Fruit fly (Drosophila melanogaster) whole organism, prepupa: ENCODE data around the gene CG3528.

ENCODE experiments used
- Blimp-1 ChIP-seq: fragments of 200-800 bp; sonication (Bioruptor generic); optimal IDR thresholded peaks from 3 replicates; lab custom pipeline; 2017; ENCODE audit warnings: missing biosample characterization, missing genetic modification characterization, mild to moderate bottlenecking, moderate library complexity, missing genetic modification reagents
- CG10631 ChIP-seq: fragments of 200-800 bp; sonication (Bioruptor generic); optimal IDR thresholded peaks from 2 replicates; lab custom pipeline; 2016; ENCODE audit warnings: missing biosample characterization, missing genetic modification characterization
- CG10669 ChIP-seq: fragments of 200-800 bp; sonication (Bioruptor generic); optimal IDR thresholded peaks from 3 replicates; lab custom pipeline; 2018; ENCODE audit warnings: missing biosample characterization, mild to moderate bottlenecking, missing genetic modification characterization, moderate library complexity
- CG11902 ChIP-seq: fragments of 200-800 bp; sonication (Bioruptor generic); optimal IDR thresholded peaks from 3 replicates; lab custom pipeline; 2016; ENCODE audit warnings: missing biosample characterization, missing genetic modification characterization
- CG1621 ChIP-seq: fragments of 200-800 bp; sonication (Bioruptor generic); optimal IDR thresholded peaks from 3 replicates; lab custom pipeline; 2018; ENCODE audit warnings: missing biosample characterization, mild to moderate bottlenecking, missing genetic modification characterization
- CG16779 ChIP-seq: fragments of 200-800 bp; sonication (Bioruptor generic); optimal IDR thresholded peaks from 3 replicates; lab custom pipeline; 2017; ENCODE audit warnings: missing biosample characterization, mild to moderate bottlenecking, missing genetic modification characterization
- CG31627 ChIP-seq: fragments of 200-800 bp; sonication (Bioruptor generic); optimal IDR thresholded peaks from 3 replicates; lab custom pipeline; 2016; ENCODE audit warnings: missing biosample characterization, missing genetic modification characterization
- CG32006 ChIP-seq: fragments of 200-800 bp; sonication (Bioruptor generic); optimal IDR thresholded peaks from 3 replicates; lab custom pipeline; 2017; ENCODE audit warnings: missing biosample characterization, mild to moderate bottlenecking, missing genetic modification characterization
- CG34406 ChIP-seq: fragments of 200-800 bp; sonication (Bioruptor generic); optimal IDR thresholded peaks from 3 replicates; lab custom pipeline; 2016; ENCODE audit warnings: missing biosample characterization, missing genetic modification characterization
- CG3919 ChIP-seq: fragments of 200-800 bp; sonication (Bioruptor generic); optimal IDR thresholded peaks from 3 replicates; lab custom pipeline; 2016; ENCODE audit warnings: missing biosample characterization, missing genetic modification characterization
- CG6163 ChIP-seq: fragments of 200-800 bp; sonication (Bioruptor generic); IDR thresholded peaks from 3 replicates; pipeline ENCODE4 v1.3.6; 2022; ENCODE audit warnings: missing biosample characterization, missing genetic modification characterization
- CG6276 ChIP-seq: fragments of 200-800 bp; sonication (Bioruptor generic); optimal IDR thresholded peaks from 2 replicates; lab custom pipeline; 2017; ENCODE audit warnings: missing biosample characterization, mild to moderate bottlenecking, missing genetic modification characterization
- CG6808 ChIP-seq: fragments of 200-800 bp; sonication (Bioruptor generic); optimal IDR thresholded peaks from 3 replicates; lab custom pipeline; 2017; ENCODE audit warnings: missing biosample characterization, missing genetic modification characterization, mild to moderate bottlenecking, moderate library complexity, missing genetic modification reagents
- CG6854 ChIP-seq: fragments of 200-800 bp; sonication (Bioruptor generic); optimal IDR thresholded peaks from 2 replicates; lab custom pipeline; 2017; ENCODE audit warnings: missing biosample characterization, mild to moderate bottlenecking, missing genetic modification characterization
- CG8319 ChIP-seq: fragments of 200-800 bp; sonication (Bioruptor generic); optimal IDR thresholded peaks from 3 replicates; lab custom pipeline; 2016; ENCODE audit warnings: missing biosample characterization, missing genetic modification characterization
- CG8632 ChIP-seq: fragments of 200-800 bp; sonication (Bioruptor generic); optimal IDR thresholded peaks from 3 replicates; lab custom pipeline; 2016; ENCODE audit warnings: missing biosample characterization, missing genetic modification characterization
- CG9139 ChIP-seq: fragments of 200-800 bp; sonication (Bioruptor generic); optimal IDR thresholded peaks from 3 replicates; lab custom pipeline; 2017; ENCODE audit warnings: missing biosample characterization, mild to moderate bottlenecking, missing genetic modification characterization
- Eip75B ChIP-seq: fragments of 200-800 bp; sonication (Bioruptor generic); optimal IDR thresholded peaks from 3 replicates; lab custom pipeline; 2016; ENCODE audit warnings: missing biosample characterization, missing genetic modification characterization
- Eip78C ChIP-seq: fragments of 200-800 bp; sonication (Bioruptor generic); peaks from one replicate; lab custom pipeline; 2016; ENCODE audit warnings: missing biosample characterization, missing genetic modification characterization
- Eip93F ChIP-seq: fragments of 200-800 bp; sonication (Bioruptor generic); optimal IDR thresholded peaks from 2 replicates; lab custom pipeline; 2016; ENCODE audit warnings: missing biosample characterization, mild to moderate bottlenecking, missing genetic modification characterization
- Ets21C ChIP-seq: fragments of 200-800 bp; sonication (Bioruptor generic); optimal IDR thresholded peaks from 3 replicates; lab custom pipeline; 2016; ENCODE audit warnings: missing biosample characterization, missing genetic modification characterization
- Ets96B ChIP-seq: fragments of 200-800 bp; optimal IDR thresholded peaks from 2 replicates; lab custom pipeline; 2019; ENCODE audit warnings: missing biosample characterization, mild to moderate bottlenecking, missing genetic modification characterization, moderate library complexity
- Hr38 ChIP-seq: sonication (Bioruptor generic); optimal IDR thresholded peaks from 2 replicates; lab custom pipeline; 2016; ENCODE audit warnings: missing biosample characterization, missing genetic modification characterization
- Hr39 ChIP-seq: fragments of 200-800 bp; sonication (Bioruptor generic); optimal IDR thresholded peaks from 2 replicates; lab custom pipeline; 2016; ENCODE audit warnings: missing biosample characterization, missing genetic modification characterization
- Hr4 ChIP-seq: fragments of 200-800 bp; sonication (Bioruptor generic); optimal IDR thresholded peaks from 3 replicates; lab custom pipeline; 2016; ENCODE audit warnings: missing biosample characterization, missing genetic modification characterization
- Lpt ChIP-seq: fragments of 200-800 bp; sonication (Bioruptor generic); optimal IDR thresholded peaks from 3 replicates; lab custom pipeline; 2016; ENCODE audit warnings: missing biosample characterization, missing genetic modification characterization
- Met ChIP-seq: fragments of 200-800 bp; sonication (Bioruptor generic); optimal IDR thresholded peaks from 3 replicates; lab custom pipeline; 2016; ENCODE audit warnings: missing biosample characterization, missing genetic modification characterization
- OdsH ChIP-seq: fragments of 200-800 bp; sonication (Bioruptor generic); optimal IDR thresholded peaks from 3 replicates; lab custom pipeline; 2016; ENCODE audit warnings: missing biosample characterization, missing genetic modification characterization
- Smox ChIP-seq: fragments of 200-800 bp; sonication (Bioruptor generic); optimal IDR thresholded peaks from 3 replicates; lab custom pipeline; 2016; ENCODE audit warnings: missing biosample characterization, missing genetic modification characterization
- Sox102F ChIP-seq: fragments of 200-800 bp; sonication (Bioruptor generic); optimal IDR thresholded peaks from 2 replicates; lab custom pipeline; 2016; ENCODE audit warnings: missing biosample characterization, mild to moderate bottlenecking, missing genetic modification characterization
- Sox14 ChIP-seq: fragments of 200-800 bp; sonication (Bioruptor generic); optimal IDR thresholded peaks from 3 replicates; lab custom pipeline; 2016; ENCODE audit warnings: missing biosample characterization, missing genetic modification characterization
- Sox15 ChIP-seq: fragments of 200-800 bp; sonication (Bioruptor generic); optimal IDR thresholded peaks from 3 replicates; lab custom pipeline; 2016; ENCODE audit warnings: missing biosample characterization, missing genetic modification characterization
- achi ChIP-seq: fragments of 200-800 bp; sonication (Bioruptor generic); optimal IDR thresholded peaks from 3 replicates; lab custom pipeline; 2016; ENCODE audit warnings: missing biosample characterization, missing genetic modification characterization
- cyc ChIP-seq: fragments of 200-800 bp; sonication (Bioruptor generic); optimal IDR thresholded peaks from 3 replicates; lab custom pipeline; 2016; ENCODE audit warnings: missing biosample characterization, missing genetic modification characterization
- dac ChIP-seq: fragments of 200-800 bp; sonication (Bioruptor generic); optimal IDR thresholded peaks from 2 replicates; lab custom pipeline; 2017; ENCODE audit warnings: missing biosample characterization, mild to moderate bottlenecking, missing genetic modification characterization
- dsx ChIP-seq: fragments of 200-800 bp; optimal IDR thresholded peaks from 3 replicates; lab custom pipeline; 2019; ENCODE audit warnings: missing biosample characterization, mild to moderate bottlenecking, missing genetic modification characterization, moderate library complexity; ENCODE audit not compliant: poor library complexity, severe bottlenecking
- eg ChIP-seq: fragments of 200-800 bp; sonication (Bioruptor generic); IDR thresholded peaks from 3 replicates; pipeline ENCODE4 v1.3.6; 2022; ENCODE audit warnings: missing biosample characterization, missing genetic modification characterization
- esn ChIP-seq: fragments of 200-800 bp; sonication (Bioruptor generic); optimal IDR thresholded peaks from 2 replicates; lab custom pipeline; 2016; ENCODE audit warnings: missing biosample characterization, mild to moderate bottlenecking, missing genetic modification characterization, moderate library complexity
- fd59A ChIP-seq: fragments of 200-800 bp; sonication (Bioruptor generic); optimal IDR thresholded peaks from 2 replicates; lab custom pipeline; 2017; ENCODE audit warnings: missing biosample characterization, mild to moderate bottlenecking, missing genetic modification characterization, missing genetic modification reagents
- fd85E ChIP-seq: fragments of 200-800 bp; sonication (Bioruptor generic); optimal IDR thresholded peaks from 3 replicates; lab custom pipeline; 2016; ENCODE audit warnings: missing biosample characterization, missing genetic modification characterization
- fkh ChIP-seq: fragments of 200-800 bp; sonication (Bioruptor generic); optimal IDR thresholded peaks from 3 replicates; lab custom pipeline; 2017; ENCODE audit warnings: missing biosample characterization, mild to moderate bottlenecking, missing genetic modification characterization, moderate library complexity
- lz ChIP-seq: fragments of 200-800 bp; sonication (Bioruptor generic); optimal IDR thresholded peaks from 3 replicates; lab custom pipeline; 2016; ENCODE audit warnings: missing biosample characterization, missing genetic modification characterization
- net ChIP-seq: fragments of 200-800 bp; sonication (Bioruptor generic); optimal IDR thresholded peaks from 3 replicates; lab custom pipeline; 2016; ENCODE audit warnings: missing biosample characterization, missing genetic modification characterization
- pdm3 ChIP-seq: fragments of 200-800 bp; sonication (Bioruptor generic); optimal IDR thresholded peaks from 3 replicates; lab custom pipeline; 2016; ENCODE audit warnings: missing biosample characterization, missing genetic modification characterization
- salr ChIP-seq, 2 experiments: fragments of 200-800 bp; sonication (Bioruptor generic); optimal IDR thresholded peaks; 3 replicates each; lab custom pipeline; 2016 to 2018; ENCODE audit warnings: missing biosample characterization in 2 of 2, missing genetic modification characterization in 2 of 2, mild to moderate bottlenecking in 1 of 2
- spab ChIP-seq: fragments of 200-800 bp; sonication (Bioruptor generic); optimal IDR thresholded peaks from 2 replicates; lab custom pipeline; 2017; ENCODE audit warnings: missing biosample characterization, mild to moderate bottlenecking, missing genetic modification characterization, missing genetic modification reagents
- svp ChIP-seq: fragments of 200-800 bp; sonication (Bioruptor generic); peaks from one replicate; lab custom pipeline; 2016; ENCODE audit warnings: missing biosample characterization, missing genetic modification characterization
- topi ChIP-seq: fragments of 200-800 bp; sonication (Bioruptor generic); optimal IDR thresholded peaks from 3 replicates; lab custom pipeline; 2016; ENCODE audit warnings: missing biosample characterization, missing genetic modification characterization

Gene CG3528

dm6 chr2L:2486851-2487250 lies 31.0 kb downstream of the CG3528 start (continued):
- TF ChIP-seq Lpt (peak; percentile 69), achi (GFP tag; lab: Kevin White, UChicago) (peak; percentile 82), CG32006 (GFP tag; lab: Kevin White, UChicago) (peak; percentile 77), CG34406 (peak; percentile 74), CG9139 (GFP tag; lab: Kevin White, UChicago) (peak; percentile 59), fkh (GFP tag; lab: Kevin White, UChicago) (no peak), CG11902 (GFP tag; lab: Kevin White, UChicago) (peak; percentile 60), CG31627 (GFP tag; lab: Kevin White, UChicago) (peak; percentile 86), CG8632 (GFP tag; lab: Kevin White, UChicago) (peak; percentile 70), net (GFP tag; lab: Kevin White, UChicago) (peak; percentile 77), Blimp-1 (peak; percentile 43), Hr39 (peak; percentile 84), Ets21C (peak; percentile 74), Hr4 (peak; percentile 65), CG3919 (peak; percentile 89), Eip78C (GFP tag; lab: Kevin White, UChicago) (peak; percentile 97), salr (GFP tag; optimal IDR thresholded peaks at IDR 0.05; lab: Kevin White, UChicago) (peak; percentile 65 to 69), Eip75B (GFP tag; lab: Kevin White, UChicago) (peak; percentile 87), esn (GFP tag; lab: Kevin White, UChicago) (peak; percentile 89), Hr38 (no peak), CG6808 (GFP tag; lab: Kevin White, UChicago) (peak; percentile 84), cyc (peak; percentile 81), fd59A (GFP tag; lab: Kevin White, UChicago) (peak; percentile 77), pdm3 (GFP tag; lab: Kevin White, UChicago) (peak; percentile 84), Smox (peak; percentile 84), CG6163 (GFP tag; lab: Robert Waterston, UW) (peak; percentile 76), eg (GFP tag; lab: Robert Waterston, UW) (peak; percentile 37; the same call in 1 of the 3 replicates), dsx (peak; percentile 67), Ets96B (tag; lab: Kevin White, UChicago) (peak; percentile 84), CG8319 (GFP tag; lab: Kevin White, UChicago) (peak; percentile 72), CG10631 (GFP tag; lab: Kevin White, UChicago) (peak; percentile 84), CG6276 (GFP tag; lab: Kevin White, UChicago) (peak; percentile 34), CG10669 (GFP tag; lab: Kevin White, UChicago) (peak; percentile 79), OdsH (GFP tag; lab: Kevin White, UChicago) (peak; percentile 83)
- TF ChIP-seq, all 60 proteins: peak for 58

DNA sequence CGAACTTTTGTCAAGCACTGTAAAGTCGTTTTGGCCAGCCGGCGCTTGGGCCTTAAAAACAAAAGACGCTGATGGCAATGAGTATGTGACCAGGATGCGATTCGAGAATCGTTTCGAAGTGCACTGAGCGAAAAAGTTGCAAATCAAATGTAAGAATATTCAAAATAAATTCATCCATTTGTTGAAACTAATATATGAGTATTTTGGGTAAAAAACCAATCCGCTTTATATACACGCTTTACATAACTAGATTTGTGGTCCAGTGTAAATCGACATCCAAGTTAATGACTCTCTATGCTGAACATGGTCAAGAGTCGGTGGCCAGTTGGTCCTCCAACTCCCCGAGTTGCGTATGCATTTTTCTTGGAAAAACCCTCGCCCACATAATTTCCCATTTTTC lies 32.6 kb downstream of the CG3528 start:
- TF ChIP-seq svp (GFP tag; lab: Kevin White, UChicago) (peak; percentile 78), CG6854 (GFP tag; lab: Kevin White, UChicago) (no peak), CG16779 (tag; lab: Kevin White, UChicago) (no peak), net (GFP tag; lab: Kevin White, UChicago) (no peak), Blimp-1 (no peak), dac (GFP tag; lab: Kevin White, UChicago) (no peak), CG31627 (GFP tag; lab: Kevin White, UChicago) (peak; percentile 37), lz (peak; percentile 40), fd85E (GFP tag; lab: Kevin White, UChicago) (no peak), spab (GFP tag; lab: Kevin White, UChicago) (peak; percentile 53), Smox (peak; percentile 40), Hr39 (peak; percentile 42), Met (GFP tag; lab: Kevin White, UChicago) (peak; percentile 50), Eip93F (GFP tag; lab: Kevin White, UChicago) (no peak), Sox14 (peak; percentile 55), Sox102F (peak; percentile 8), Hr38 (no peak), CG1621 (tag; lab: Kevin White, UChicago) (peak; percentile 53), CG3919 (peak; percentile 65), CG34406 (peak; percentile 25), CG32006 (GFP tag; lab: Kevin White, UChicago) (peak; percentile 26), pdm3 (GFP tag; lab: Kevin White, UChicago) (peak; percentile 28), CG10669 (GFP tag; lab: Kevin White, UChicago) (peak; percentile 54), topi (GFP tag; lab: Kevin White, UChicago) (peak; percentile 61), CG8319 (GFP tag; lab: Kevin White, UChicago) (no peak), CG8632 (GFP tag; lab: Kevin White, UChicago) (no peak), eg (GFP tag; lab: Robert Waterston, UW) (no peak), Sox15 (GFP tag; lab: Kevin White, UChicago) (no peak), achi (GFP tag; lab: Kevin White, UChicago) (peak; percentile 43), cyc (peak; percentile 51), CG6808 (GFP tag; lab: Kevin White, UChicago) (peak; percentile 56)
